Worm (Caenorhabditis elegans): ENCODE measurements around the gene F59E12.6.

Gene F59E12.6

DNA sequence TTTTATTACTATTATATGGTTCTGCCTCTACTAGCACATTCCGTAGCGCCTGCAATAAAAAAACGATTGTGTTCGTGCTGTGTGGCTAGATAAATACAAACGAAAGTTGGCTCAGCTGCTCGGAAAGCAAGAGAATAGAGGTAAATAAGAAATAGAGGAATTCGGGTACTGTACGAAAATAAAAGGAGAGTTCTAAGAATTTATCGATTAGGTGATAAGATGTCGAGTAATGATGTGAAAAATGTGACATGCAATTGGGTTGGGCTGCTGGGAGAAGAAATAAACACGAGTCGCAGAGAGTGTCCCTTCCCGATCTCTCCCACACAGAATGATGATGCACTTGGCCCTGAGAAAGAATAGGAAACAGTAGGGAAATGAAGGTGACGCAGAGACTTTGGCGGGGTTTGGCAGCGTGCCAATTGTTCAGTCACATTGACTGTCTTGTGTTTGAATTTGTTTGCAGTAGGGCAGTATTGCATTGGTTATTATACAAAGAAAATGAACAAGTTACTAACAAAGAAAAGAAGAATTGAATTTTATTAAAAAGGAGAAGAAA lies 37.3 kb downstream of the F59E12.6 start, which contains the start of gene cdc-14:
Gene cdc-14 (minus strand): TSS at position 51 of the 556 bp plus-strand sequence.
- TF ChIP-seq nhr-23 (tag; optimal IDR thresholded peaks at IDR 0.05) (peak; percentile 54), mdl-1 (tag; optimal IDR thresholded peaks at IDR 0.05) (no peak), skn-1 (tag; optimal IDR thresholded peaks at IDR 0.05) (no peak), egl-27 (tag; optimal IDR thresholded peaks at IDR 0.05) (no peak), zag-1 (tag; optimal IDR thresholded peaks at IDR 0.05) (no peak), nfya-1 (tag; optimal IDR thresholded peaks at IDR 0.05; ENCODE audit: insufficient read depth) (peak; percentile 59), elt-2 (tag; optimal IDR thresholded peaks at IDR 0.05) (peak; percentile 73), ceh-9 (tag; optimal IDR thresholded peaks at IDR 0.05) (no peak), lin-15B (tag; optimal IDR thresholded peaks at IDR 0.05) (peak; percentile 65), egl-5 (tag; optimal IDR thresholded peaks at IDR 0.05) (peak; percentile 87), lin-39 (tag; optimal IDR thresholded peaks at IDR 0.05) (peak; percentile 76), ceh-16 (tag; optimal IDR thresholded peaks at IDR 0.05) (no peak), fkh-2 (tag; optimal IDR thresholded peaks at IDR 0.05) (peak; percentile 38), jun-1 (tag; optimal IDR thresholded peaks at IDR 0.05) (peak; percentile 66), unc-39 (tag; optimal IDR thresholded peaks at IDR 0.05) (no peak), nhr-77 (tag; optimal IDR thresholded peaks at IDR 0.05) (no peak), snpc-4 (tag; optimal IDR thresholded peaks at IDR 0.05) (peak; percentile 84), daf-12 (tag; optimal IDR thresholded peaks at IDR 0.05) (no peak), ceh-28 (tag; optimal IDR thresholded peaks at IDR 0.05) (peak; percentile 43), nhr-11 (tag; optimal IDR thresholded peaks at IDR 0.05) (no peak), ztf-11 (tag; optimal IDR thresholded peaks at IDR 0.05) (no peak), nhr-67 (tag; optimal IDR thresholded peaks at IDR 0.05) (no peak), elt-1 (tag; optimal IDR thresholded peaks at IDR 0.05) (peak; percentile 53), nhr-28 (tag; optimal IDR thresholded peaks at IDR 0.05) (no peak), nhr-25 (tag; optimal IDR thresholded peaks at IDR 0.05) (peak; percentile 94), R02D3.7 (tag; optimal IDR thresholded peaks at IDR 0.05) (no peak), fos-1 (tag; optimal IDR thresholded peaks at IDR 0.05) (no peak), nhr-43 (tag; optimal IDR thresholded peaks at IDR 0.05; ENCODE audit: poor library complexity, severe bottlenecking) (peak; percentile 22), hmg-11 (tag; optimal IDR thresholded peaks at IDR 0.05) (peak; percentile 54), nhr-12 (tag; optimal IDR thresholded peaks at IDR 0.05) (no peak), nhr-76 (tag; optimal IDR thresholded peaks at IDR 0.05) (no peak), pha-4 (tag; optimal IDR thresholded peaks at IDR 0.05) (peak; percentile 78)

DNA sequence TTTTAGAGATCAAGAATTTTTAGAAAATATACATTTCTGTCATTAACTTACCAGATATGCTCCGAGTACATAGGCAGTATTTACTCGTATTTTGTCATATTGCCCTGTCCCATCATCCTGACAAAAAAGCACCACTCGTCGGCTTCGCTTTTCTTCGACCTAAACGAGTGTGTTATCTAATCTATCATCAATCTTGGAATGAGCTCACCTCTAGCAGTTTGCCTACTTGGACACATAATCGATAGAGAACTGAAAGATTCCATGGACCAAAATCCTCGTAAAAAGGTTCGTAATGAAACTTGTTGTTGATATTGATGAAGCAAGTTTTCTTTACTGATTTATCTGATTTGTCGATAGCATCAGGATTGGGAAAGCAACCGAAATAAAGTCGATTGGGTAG lies 37.9 kb downstream of the F59E12.6 start:
- TF ChIP-seq elt-1 (tag; optimal IDR thresholded peaks at IDR 0.05) (peak; percentile 66), tbx-2 (tag; optimal IDR thresholded peaks at IDR 0.05) (no peak), aly-2 (tag; optimal IDR thresholded peaks at IDR 0.05) (no peak), ceh-82 (tag; optimal IDR thresholded peaks at IDR 0.05) (no peak), ztf-4 (tag; optimal IDR thresholded peaks at IDR 0.05) (no peak), skn-1 (tag; optimal IDR thresholded peaks at IDR 0.05) (no peak), elt-3 (tag; optimal IDR thresholded peaks at IDR 0.05) (no peak)

DNA sequence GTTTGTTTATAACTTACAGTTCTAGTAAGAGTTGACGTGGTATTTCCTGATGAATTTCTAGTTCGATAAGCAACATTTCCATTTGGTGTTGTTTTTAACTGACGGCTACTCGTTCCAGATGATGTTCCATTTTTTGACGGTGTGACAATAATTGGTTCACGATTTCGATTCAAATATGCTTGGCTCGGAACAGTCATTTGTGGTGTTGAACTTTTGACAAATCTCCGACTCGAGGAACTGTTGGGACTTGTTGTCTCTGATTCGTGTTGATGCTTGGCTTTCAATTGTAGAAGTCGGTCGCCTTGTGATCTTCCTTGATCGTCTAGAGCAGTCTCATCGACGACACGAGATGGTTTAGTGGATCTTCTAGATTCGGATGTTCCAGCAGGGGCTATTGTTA lies 39.2 kb downstream of the F59E12.6 start:
- TF ChIP-seq ceh-16 (tag; optimal IDR thresholded peaks at IDR 0.05): no peak
- no peak for TF ChIP-seq R02D3.7 (tag; optimal IDR thresholded peaks at IDR 0.05)
- no peak for TF ChIP-seq mdl-1 (tag; optimal IDR thresholded peaks at IDR 0.05)
- no peak for TF ChIP-seq skn-1 (tag; optimal IDR thresholded peaks at IDR 0.05)
- no peak for TF ChIP-seq nhr-12 (tag; optimal IDR thresholded peaks at IDR 0.05)
- TF ChIP-seq nhr-23 (tag; optimal IDR thresholded peaks at IDR 0.05): no peak
- TF ChIP-seq nhr-67 (tag; optimal IDR thresholded peaks at IDR 0.05): no peak
- no peak for TF ChIP-seq nhr-76 (tag; optimal IDR thresholded peaks at IDR 0.05)
- no peak for TF ChIP-seq elt-2 (tag; optimal IDR thresholded peaks at IDR 0.05)
- TF ChIP-seq ama-1 (optimal IDR thresholded peaks at IDR 0.05): no peak
- TF ChIP-seq pha-4 (tag; optimal IDR thresholded peaks at IDR 0.05): no peak

ce11 chrII:5589690-5590089 lies 41.1 kb downstream of the F59E12.6 start, which contains the start of gene C17G10.13:
Gene C17G10.13, minus strand, starts transcription at chrII:5589790.
- peak; percentile 5 for TF ChIP-seq elt-2 (tag; optimal IDR thresholded peaks at IDR 0.05)
- TF ChIP-seq lin-39 (tag; optimal IDR thresholded peaks at IDR 0.05): no peak
